Fruit fly (Drosophila melanogaster): ENCODE data around the gene CG11696.

The CG11696 gene

DNA sequence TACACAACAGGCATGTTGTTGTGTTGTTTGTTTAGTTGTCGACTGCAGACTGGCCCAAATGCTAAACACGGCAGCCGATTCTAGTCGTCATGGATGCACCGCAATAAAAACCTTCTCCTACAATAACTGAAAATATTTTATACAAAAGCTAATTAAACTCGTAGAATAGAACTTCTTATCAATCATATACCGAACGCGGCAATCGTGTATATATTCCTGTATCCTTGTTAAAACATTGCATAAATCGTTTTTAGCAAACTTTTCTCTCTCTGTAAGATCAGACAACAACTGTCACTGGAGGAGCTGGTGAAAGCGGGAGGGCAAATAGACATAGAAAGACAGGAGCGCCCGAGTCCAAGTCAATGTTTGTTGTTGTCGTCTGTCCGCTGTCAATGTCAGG, 24.8 kb upstream of the CG11696 start (continued):
- TF ChIP-seq CHES-1-like (GFP tag; optimal IDR thresholded peaks at IDR 0.05) (peak; percentile 6), CG1603 (tag; optimal IDR thresholded peaks at IDR 0.05) (peak; percentile 67), Hr3 (GFP tag; optimal IDR thresholded peaks at IDR 0.05) (no peak), nmo (GFP tag; optimal IDR thresholded peaks at IDR 0.05) (peak; percentile 43), CG13775 (GFP tag; optimal IDR thresholded peaks at IDR 0.05) (peak; percentile 16), Side (GFP tag; optimal IDR thresholded peaks at IDR 0.05) (peak; percentile 26), ranshi (GFP tag; IDR thresholded peaks at IDR 0.05) (peak; percentile 20; the same call in 1 of the 2 replicates), CG1792 (GFP tag; optimal IDR thresholded peaks at IDR 0.05) (no peak), CG8924 (tag; optimal IDR thresholded peaks at IDR 0.05) (peak; percentile 41), CG4360 (GFP tag; IDR thresholded peaks at IDR 0.05) (no peak), sug (tag; optimal IDR thresholded peaks at IDR 0.05) (no peak), NC2β (GFP tag; optimal IDR thresholded peaks at IDR 0.05) (peak; percentile 38), CkIIα-i1 (GFP tag; IDR thresholded peaks at IDR 0.05) (no peak), Atf6 (GFP tag; IDR thresholded peaks at IDR 0.05) (no peak), CG4730 (GFP tag; IDR thresholded peaks at IDR 0.05) (no peak), CG9797 (GFP tag; optimal IDR thresholded peaks at IDR 0.05) (no peak), CG2678 (tag; optimal IDR thresholded peaks at IDR 0.05) (peak; percentile 53), CG43689 (GFP tag; IDR thresholded peaks at IDR 0.05) (no peak), CG10543 (GFP tag; optimal IDR thresholded peaks at IDR 0.05) (no peak), Dp (GFP tag; optimal IDR thresholded peaks at IDR 0.05) (no peak), oc (tag; optimal IDR thresholded peaks at IDR 0.05) (no peak), E2f1 (GFP tag; IDR thresholded peaks at IDR 0.05) (no peak), chif (GFP tag; optimal IDR thresholded peaks at IDR 0.05) (peak; percentile 60 to 64), Ssrp (tag; optimal IDR thresholded peaks at IDR 0.05) (peak; percentile 47), zf30C (GFP tag; optimal IDR thresholded peaks at IDR 0.05) (peak; percentile 24), ase (GFP tag; IDR thresholded peaks at IDR 0.05) (no peak), CG7839 (tag; optimal IDR thresholded peaks at IDR 0.05) (peak; percentile 59), lab (GFP tag; optimal IDR thresholded peaks at IDR 0.05) (peak; percentile 29), Camta (GFP tag; optimal IDR thresholded peaks at IDR 0.05) (peak; percentile 46), PHDP (tag; optimal IDR thresholded peaks at IDR 0.05) (peak; percentile 13), CG7271 (tag; optimal IDR thresholded peaks at IDR 0.05) (no peak), CG10147 (GFP tag; optimal IDR thresholded peaks at IDR 0.05) (peak; percentile 3), HLH3B (GFP tag; IDR thresholded peaks at IDR 0.05) (0 out of 2 replicates have a peak, but pooled peaks have one; percentile 10), Sox100B (GFP tag; optimal IDR thresholded peaks at IDR 0.05) (peak; percentile 10), CG30431 (GFP tag; optimal IDR thresholded peaks at IDR 0.05) (no peak), dimm (GFP tag; IDR thresholded peaks at IDR 0.05) (no peak), CG32772 (GFP tag; IDR thresholded peaks at IDR 0.05) (no peak), BtbVII (GFP tag; optimal IDR thresholded peaks at IDR 0.05) (no peak), CG3995 (GFP tag; optimal IDR thresholded peaks at IDR 0.05) (no peak), bab2 (GFP tag; optimal IDR thresholded peaks at IDR 0.05) (peak; percentile 22)

DNA sequence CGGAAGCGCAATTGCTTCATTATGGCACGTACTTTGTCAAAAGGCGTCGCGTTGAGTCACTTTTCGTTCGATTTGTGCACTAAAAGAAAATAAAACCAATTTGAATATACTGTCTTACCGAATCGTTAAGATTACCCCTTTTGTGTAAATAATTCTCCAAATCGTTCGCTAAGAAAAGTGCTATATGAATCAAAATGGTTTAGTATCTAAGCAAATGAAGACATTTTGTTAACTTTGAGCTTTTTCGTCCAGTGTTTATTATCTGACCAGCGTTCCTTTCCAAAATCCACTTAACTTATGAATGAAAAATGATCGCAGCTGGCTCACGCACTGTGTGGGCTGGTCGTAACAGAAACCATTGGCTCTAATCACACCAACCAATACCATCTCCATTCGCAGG, 23.5 kb upstream of the CG11696 start:
- TF ChIP-seq wor (GFP tag; IDR thresholded peaks at IDR 0.05) (no peak), gsb (GFP tag; IDR thresholded peaks at IDR 0.05) (no peak), CG1792 (GFP tag; optimal IDR thresholded peaks at IDR 0.05) (no peak), ase (GFP tag; IDR thresholded peaks at IDR 0.05) (no peak), CG2875 (GFP tag; optimal IDR thresholded peaks at IDR 0.05) (no peak), Dp (GFP tag; optimal IDR thresholded peaks at IDR 0.05) (no peak), Optix (GFP tag; IDR thresholded peaks at IDR 0.05) (no peak), Ada2b (GFP tag; IDR thresholded peaks at IDR 0.05) (peak; percentile 36; the same call in 1 of the 2 replicates), ranshi (GFP tag; IDR thresholded peaks at IDR 0.05) (0 out of 2 replicates have a peak, but pooled peaks have one; percentile 9), bab2 (GFP tag; optimal IDR thresholded peaks at IDR 0.05) (peak; percentile 34), CG12299 (tag; optimal IDR thresholded peaks at IDR 0.05) (no peak), Ets97D (GFP tag; optimal IDR thresholded peaks at IDR 0.05) (no peak), ewg (GFP tag; optimal IDR thresholded peaks at IDR 0.05) (no peak), CG2199 (GFP tag; IDR thresholded peaks at IDR 0.05) (no peak), insv (GFP tag; optimal IDR thresholded peaks at IDR 0.05) (no peak), Spps (tag; optimal IDR thresholded peaks at IDR 0.05) (no peak), CG3281 (GFP tag; optimal IDR thresholded peaks at IDR 0.05) (peak; percentile 33), CG16813 (GFP tag; IDR thresholded peaks at IDR 0.05; ENCODE audit: partially characterized antibody) (no peak)

Measured in whole organism, embryonic.